Fruit fly (Drosophila melanogaster): ENCODE measurements around the gene CG31391.

The CG31391 gene

dm6 chr3R:10681682-10681962 is 23.3 kb downstream of the CG31391 start:
- TF ChIP-seq CG31224 (GFP tag; IDR thresholded peaks at IDR 0.05) (0 out of 2 replicates have a peak, but pooled peaks have one; percentile 19), ttk (GFP tag; IDR thresholded peaks at IDR 0.05) (peak; percentile 59; the same call in 1 of the 2 replicates), slbo (GFP tag; IDR thresholded peaks at IDR 0.05) (peak; percentile 69), Dll (GFP tag; IDR thresholded peaks at IDR 0.05; ENCODE audit: partially characterized antibody) (no peak), CG5245 (GFP tag; optimal IDR thresholded peaks at IDR 0.05) (peak; percentile 61), org-1 (GFP tag; optimal IDR thresholded peaks at IDR 0.05) (no peak), sens-2 (GFP tag; IDR thresholded peaks at IDR 0.05) (peak; percentile 55; the same call in 1 of the 2 replicates), NfI (GFP tag; optimal IDR thresholded peaks at IDR 0.05) (peak; percentile 25), CG10959 (GFP tag; IDR thresholded peaks at IDR 0.05) (peak; percentile 41; the same call in 1 of the 2 replicates), Nf-YC (tag; optimal IDR thresholded peaks at IDR 0.05) (no peak), trh (GFP tag; optimal IDR thresholded peaks at IDR 0.05) (peak; percentile 33), Fer3 (tag; optimal IDR thresholded peaks at IDR 0.05) (no peak), CG14050 (GFP tag; IDR thresholded peaks at IDR 0.05) (0 out of 3 replicates have a peak, but pooled peaks have one; percentile 45), CG11247 (GFP tag; IDR thresholded peaks at IDR 0.05) (peak; percentile 60), CG8924 (tag; optimal IDR thresholded peaks at IDR 0.05) (no peak), CG4404 (GFP tag; IDR thresholded peaks at IDR 0.05) (peak; percentile 24; the same call in 1 of the 2 replicates), Hmx (GFP tag; optimal IDR thresholded peaks at IDR 0.05) (no peak), peb (GFP tag; IDR thresholded peaks at IDR 0.05) (peak; percentile 41; the same call in 1 of the 2 replicates), CG33213 (GFP tag; optimal IDR thresholded peaks at IDR 0.05) (no peak), sim (GFP tag; IDR thresholded peaks at IDR 0.05) (peak; percentile 50), ase (GFP tag; IDR thresholded peaks at IDR 0.05) (peak; percentile 76), CG2199 (GFP tag; IDR thresholded peaks at IDR 0.05) (peak; percentile 80; the same call in 1 of the 3 replicates), bsh (GFP tag; optimal IDR thresholded peaks at IDR 0.05) (peak in 1 of 2 experiments; percentile 50), CG4820 (GFP tag; optimal IDR thresholded peaks at IDR 0.05) (peak; percentile 9), ara (GFP tag; IDR thresholded peaks at IDR 0.05) (no peak), CG14667 (GFP tag; IDR thresholded peaks at IDR 0.05) (peak; percentile 46; the same call in 1 of the 2 replicates), gt (GFP tag; IDR thresholded peaks at IDR 0.05) (no peak), CG2712 (tag; optimal IDR thresholded peaks at IDR 0.05) (peak; percentile 47), row (GFP tag; IDR thresholded peaks at IDR 0.05) (peak; percentile 9), mirr (GFP tag; optimal IDR thresholded peaks at IDR 0.05) (no peak), BtbVII (GFP tag; optimal IDR thresholded peaks at IDR 0.05) (no peak), CG6683 (GFP tag; optimal IDR thresholded peaks at IDR 0.05) (no peak), CG12769 (tag; optimal IDR thresholded peaks at IDR 0.05) (peak; percentile 30), CG10462 (GFP tag; optimal IDR thresholded peaks at IDR 0.05) (no peak), jing (GFP tag; optimal IDR thresholded peaks at IDR 0.05) (no peak), lov (optimal IDR thresholded peaks at IDR 0.05) (no peak), lov (GFP tag; IDR thresholded peaks at IDR 0.05) (peak; percentile 79), Dip3 (GFP tag; optimal IDR thresholded peaks at IDR 0.05) (no peak), Ssrp (tag; optimal IDR thresholded peaks at IDR 0.05) (peak; percentile 51), CG1602 (GFP tag; optimal IDR thresholded peaks at IDR 0.05) (no peak), CG12071 (GFP tag; optimal IDR thresholded peaks at IDR 0.05) (peak; percentile 22), stwl (tag; optimal IDR thresholded peaks at IDR 0.05) (no peak), Rfx (GFP tag; IDR thresholded peaks at IDR 0.05) (peak; percentile 64), onecut (GFP tag; IDR thresholded peaks at IDR 0.05) (peak; percentile 2; the same call in 1 of the 2 replicates), zen (tag; optimal IDR thresholded peaks at IDR 0.05) (peak; percentile 82), tup (GFP tag; optimal IDR thresholded peaks at IDR 0.05) (no peak), HLH3B (GFP tag; IDR thresholded peaks at IDR 0.05) (peak; percentile 73), Ptx1 (GFP tag; IDR thresholded peaks at IDR 0.05) (peak; percentile 74), Mad (GFP tag; optimal IDR thresholded peaks at IDR 0.05) (peak; percentile 5), ind (GFP tag; optimal IDR thresholded peaks at IDR 0.05) (peak; percentile 8), lilli (GFP tag; optimal IDR thresholded peaks at IDR 0.05) (no peak), wek (GFP tag; optimal IDR thresholded peaks at IDR 0.05) (no peak), CG17829 (tag; optimal IDR thresholded peaks at IDR 0.05) (peak; percentile 15)

Measured in whole organism, embryonic.